Worm (Caenorhabditis elegans) whole organism, young adult: Measurements from ENCODE around the gene C56C10.7.

Experiments used
- B0019.2 ChIP-seq: fragments of 200-800 bp; sonication (Bioruptor generic); conservative IDR thresholded peaks from 2 replicates; pipeline ENCODE4 v1.3.6; 2022; ENCODE audit warnings: missing genetic modification reagents, missing genetic modification characterization, missing compliant biosample characterization
- C06A6.2 ChIP-seq: fragments of 200-800 bp; sonication (Bioruptor generic); conservative IDR thresholded peaks from 2 replicates; pipeline ENCODE4 v1.3.6; 2022; ENCODE audit warnings: missing genetic modification characterization, missing compliant biosample characterization
- C17E4.6 ChIP-seq: fragments of 200-800 bp; sonication (Bioruptor generic); IDR thresholded peaks from 2 replicates; pipeline ENCODE4 v1.3.6; 2022; ENCODE audit warnings: missing genetic modification reagents, missing genetic modification characterization, missing compliant biosample characterization
- F10E7.11 ChIP-seq: sonication (generic microtip); optimal IDR thresholded peaks from 2 replicates; lab custom pipeline; 2017; ENCODE audit warnings: mild to moderate bottlenecking, missing genetic modification characterization, moderate library complexity, missing compliant biosample characterization
- F22D6.2 ChIP-seq: sonication (generic microtip); optimal IDR thresholded peaks from 2 replicates; lab custom pipeline; 2016; ENCODE audit warnings: mild to moderate bottlenecking, missing genetic modification characterization, missing compliant biosample characterization
- F49E8.2 ChIP-seq: sonication (generic microtip); optimal IDR thresholded peaks from 3 replicates; lab custom pipeline; 2017; ENCODE audit warnings: missing genetic modification characterization, mild to moderate bottlenecking, missing compliant biosample characterization, antibody characterized with exemption, moderate library complexity; ENCODE audit not compliant: insufficient read depth
- F57A8.1 ChIP-seq: fragments of 200-800 bp; sonication (Bioruptor generic); optimal IDR thresholded peaks from 2 replicates; lab custom pipeline; 2018; ENCODE audit warnings: mild to moderate bottlenecking, missing genetic modification characterization, moderate library complexity, missing compliant biosample characterization
- F57C9.4 ChIP-seq: sonication (generic microtip); optimal IDR thresholded peaks from 2 replicates; lab custom pipeline; 2017; ENCODE audit warnings: mild to moderate bottlenecking, missing genetic modification characterization, missing compliant biosample characterization
- Y53G8AR.9 ChIP-seq: fragments of 200-800 bp; sonication (Bioruptor generic); conservative IDR thresholded peaks from 2 replicates; pipeline ENCODE4 v1.3.6; 2022; ENCODE audit warnings: missing genetic modification reagents, missing genetic modification characterization, missing compliant biosample characterization
- Y67H2A.10 ChIP-seq: fragments of 200-800 bp; sonication (Bioruptor generic); conservative IDR thresholded peaks from 2 replicates; pipeline ENCODE4 v1.3.6; 2022; ENCODE audit warnings: missing genetic modification reagents, missing genetic modification characterization, missing compliant biosample characterization
- Y79H2A.3 ChIP-seq: fragments of 200-800 bp; sonication (Bioruptor generic); conservative IDR thresholded peaks from 2 replicates; pipeline ENCODE4 v1.3.6; 2022; ENCODE audit warnings: missing genetic modification reagents, missing genetic modification characterization, missing compliant biosample characterization
- akir-1 ChIP-seq: fragments of 200-800 bp; sonication (Bioruptor generic); optimal IDR thresholded peaks from 2 replicates; lab custom pipeline; 2018; ENCODE audit warnings: mild to moderate bottlenecking, missing genetic modification characterization, moderate library complexity, missing compliant biosample characterization
- aptf-3 ChIP-seq: fragments of 200-800 bp; sonication (Bioruptor generic); IDR thresholded peaks from 2 replicates; pipeline ENCODE4 v1.3.6; 2022; ENCODE audit warnings: missing genetic modification characterization, missing compliant biosample characterization
- bed-2 ChIP-seq: fragments of 200-800 bp; sonication (Bioruptor generic); IDR thresholded peaks from 2 replicates; pipeline ENCODE4 v1.3.6; 2022; ENCODE audit warnings: missing genetic modification reagents, missing genetic modification characterization, missing compliant biosample characterization
- ceh-79 ChIP-seq: sonication (generic microtip); optimal IDR thresholded peaks from 2 replicates; lab custom pipeline; 2017; ENCODE audit warnings: mild to moderate bottlenecking, missing genetic modification characterization, missing compliant biosample characterization
- die-1 ChIP-seq: sonication (generic microtip); optimal IDR thresholded peaks from 2 replicates; lab custom pipeline; 2016; ENCODE audit warnings: missing genotype, mild to moderate bottlenecking, missing genetic modification characterization, missing compliant biosample characterization
- efl-1 ChIP-seq: fragments of 150-350 bp; optimal IDR thresholded peaks from 2 replicates; lab custom pipeline; 2014; ENCODE audit warnings: missing biosample characterization, missing genetic modification reagents, missing genetic modification characterization
- egrh-3 ChIP-seq: fragments of 200-800 bp; sonication (Bioruptor generic); IDR thresholded peaks from 2 replicates; pipeline ENCODE4 v1.3.6; 2022; ENCODE audit warnings: missing genetic modification reagents, missing genetic modification characterization, missing compliant biosample characterization
- ekl-4 ChIP-seq: fragments of 200-800 bp; sonication (Bioruptor generic); IDR thresholded peaks from 2 replicates; pipeline ENCODE4 v1.3.6; 2022; ENCODE audit warnings: missing genetic modification reagents, missing genetic modification characterization, missing compliant biosample characterization
- gei-17 ChIP-seq: fragments of 200-800 bp; sonication (Bioruptor generic); optimal IDR thresholded peaks from 2 replicates; lab custom pipeline; 2018; ENCODE audit warnings: mild to moderate bottlenecking, missing genetic modification characterization, missing compliant biosample characterization
- hlh-26 ChIP-seq: fragments of 200-800 bp; sonication (Bioruptor generic); conservative IDR thresholded peaks from 2 replicates; pipeline ENCODE4 v1.3.6; 2022; ENCODE audit warnings: missing genetic modification reagents, missing genetic modification characterization, missing compliant biosample characterization
- hrde-1 ChIP-seq: sonication (generic microtip); optimal IDR thresholded peaks from 2 replicates; lab custom pipeline; 2016; ENCODE audit warnings: missing genetic modification characterization, mild to moderate bottlenecking, missing compliant biosample characterization, moderate library complexity, missing genotype, missing genetic modification reagents, borderline replicate concordance
- lag-1 ChIP-seq: fragments of 200-800 bp; sonication (Bioruptor generic); IDR thresholded peaks from 2 replicates; pipeline ENCODE4 v1.3.6; 2022; ENCODE audit warnings: missing genetic modification reagents, missing genetic modification characterization, missing compliant biosample characterization
- let-526 ChIP-seq: fragments of 200-800 bp; sonication (Bioruptor generic); IDR thresholded peaks from 2 replicates; pipeline ENCODE4 v1.3.6; 2022; ENCODE audit warnings: missing genetic modification reagents, missing genetic modification characterization, missing compliant biosample characterization
- lin-35 ChIP-seq, 3 experiments: fragments of 150-350 bp in 2 of 3; sonication (generic microtip) in 1 of 3; optimal IDR thresholded peaks; 2 replicates each; lab custom pipeline; 2014 to 2018; ENCODE audit warnings: missing biosample characterization in 3 of 3, missing genetic modification characterization in 3 of 3, missing genetic modification reagents in 3 of 3
- madf-3 ChIP-seq: fragments of 200-800 bp; sonication (Bioruptor generic); IDR thresholded peaks from 2 replicates; pipeline ENCODE4 v1.3.6; 2022; ENCODE audit warnings: missing genetic modification reagents, missing genetic modification characterization, missing compliant biosample characterization
- mes-4 ChIP-seq: sonication (generic microtip); optimal IDR thresholded peaks from 2 replicates; lab custom pipeline; 2016; ENCODE audit warnings: missing genotype, missing genetic modification characterization, missing compliant biosample characterization
- nfya-1 ChIP-seq: sonication (generic microtip); optimal IDR thresholded peaks from 2 replicates; lab custom pipeline; 2017; ENCODE audit warnings: antibody characterized with exemption, missing compliant biosample characterization, missing genetic modification characterization, borderline replicate concordance; ENCODE audit not compliant: insufficient read depth
- nhr-27 ChIP-seq: fragments of 200-800 bp; sonication (Bioruptor generic); optimal IDR thresholded peaks from 2 replicates; lab custom pipeline; 2018; ENCODE audit warnings: mild to moderate bottlenecking, missing genetic modification characterization, moderate library complexity, missing compliant biosample characterization
- pbrm-1 ChIP-seq: fragments of 200-800 bp; sonication (Bioruptor generic); IDR thresholded peaks from 2 replicates; pipeline ENCODE4 v1.3.6; 2022; ENCODE audit warnings: missing genetic modification reagents, missing genetic modification characterization, missing compliant biosample characterization
- snpc-1.3 ChIP-seq: sonication (generic microtip); optimal IDR thresholded peaks from 2 replicates; lab custom pipeline; 2017; ENCODE audit warnings: missing genetic modification characterization, mild to moderate bottlenecking, missing compliant biosample characterization, antibody characterized with exemption, moderate library complexity, missing genotype, missing genetic modification reagents; ENCODE audit not compliant: insufficient read depth
- somi-1 ChIP-seq: fragments of 200-800 bp; sonication (Bioruptor generic); optimal IDR thresholded peaks from 2 replicates; lab custom pipeline; 2018; ENCODE audit warnings: mild to moderate bottlenecking, missing genetic modification characterization, missing compliant biosample characterization
- tlf-1 ChIP-seq: fragments of 200-800 bp; sonication (Bioruptor generic); optimal IDR thresholded peaks from 2 replicates; lab custom pipeline; 2018; ENCODE audit warnings: mild to moderate bottlenecking, missing genetic modification characterization, missing compliant biosample characterization
- unc-130 ChIP-seq: sonication (generic microtip); optimal IDR thresholded peaks from 2 replicates; lab custom pipeline; 2016; ENCODE audit warnings: missing genetic modification reagents, missing genetic modification characterization, missing compliant biosample characterization
- ztf-18 ChIP-seq: sonication (generic microtip); optimal IDR thresholded peaks from 2 replicates; lab custom pipeline; 2016; ENCODE audit warnings: missing genotype, mild to moderate bottlenecking, missing genetic modification characterization, missing compliant biosample characterization
- ztf-25 ChIP-seq: fragments of 200-800 bp; sonication (Bioruptor generic); IDR thresholded peaks from 2 replicates; pipeline ENCODE4 v1.3.6; 2022; ENCODE audit warnings: missing genetic modification reagents, missing genetic modification characterization, missing compliant biosample characterization
- ztf-26 ChIP-seq: sonication (generic microtip); optimal IDR thresholded peaks from 2 replicates; lab custom pipeline; 2017; ENCODE audit warnings: missing genetic modification characterization, missing compliant biosample characterization
- ztf-3 ChIP-seq: fragments of 200-800 bp; sonication (Bioruptor generic); optimal IDR thresholded peaks from 2 replicates; lab custom pipeline; 2018; ENCODE audit warnings: mild to moderate bottlenecking, missing genetic modification characterization, missing compliant biosample characterization

The C56C10.7 gene

ce11 chrII:6582758-6583157, 4.6 kb downstream of the C56C10.7 start, which contains the start of gene C56C10.4:
Gene C56C10.4 (plus strand): TSS chrII:6583058.
- no peak for TF ChIP-seq mes-4 (tag; lab: Kevin White, UChicago)
- no peak for TF ChIP-seq die-1
- TF ChIP-seq snpc-1.3 = no peak
- no peak for TF ChIP-seq hlh-26 (GFP tag; lab: Robert Waterston, UW)
- TF ChIP-seq somi-1 (GFP tag; lab: Kevin White, UChicago) = no peak
- TF ChIP-seq let-526 (GFP tag; lab: Robert Waterston, UW) = no peak

DNA sequence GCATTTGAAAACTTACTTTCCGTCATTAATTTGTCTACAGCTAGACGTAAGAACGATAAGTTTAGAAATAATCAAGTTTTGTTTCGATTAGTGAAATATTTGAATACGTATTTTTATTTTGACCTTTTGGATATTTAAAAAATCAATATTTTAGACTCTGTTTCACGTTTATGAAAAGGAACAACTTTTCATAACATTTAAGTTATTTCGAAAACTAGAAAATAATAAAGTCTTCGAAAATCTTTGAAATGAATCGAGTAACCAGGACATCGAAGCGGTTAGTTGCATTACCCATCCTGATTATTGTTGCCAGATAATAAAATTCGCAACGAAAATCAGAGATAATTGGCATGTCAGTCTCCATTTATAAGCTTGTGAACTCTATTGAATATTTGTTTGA, 6.1 kb downstream of the C56C10.7 start, which contains the start of gene C56C10.6:
Gene C56C10.6 (minus strand): TSS at position 101 of the 400 bp plus-strand sequence.
- TF ChIP-seq ceh-79 (tag; lab: Kevin White, UChicago) (no peak), nhr-27 (tag; lab: Kevin White, UChicago) (no peak), aptf-3 (GFP tag; lab: Robert Waterston, UW) (no peak), C06A6.2 (GFP tag; lab: Robert Waterston, UW) (no peak), nfya-1 (tag; lab: Kevin White, UChicago) (no peak), F57A8.1 (GFP tag; lab: Kevin White, UChicago) (no peak), Y53G8AR.9 (GFP tag; lab: Robert Waterston, UW) (no peak), ztf-18 (tag; lab: Kevin White, UChicago) (no peak), F10E7.11 (tag; lab: Kevin White, UChicago) (no peak), akir-1 (no peak), bed-2 (GFP tag; lab: Robert Waterston, UW) (no peak), lin-35 (GFP tag; optimal IDR thresholded peaks at IDR 0.05; lab: Kevin White, UChicago) (no peak)

DNA sequence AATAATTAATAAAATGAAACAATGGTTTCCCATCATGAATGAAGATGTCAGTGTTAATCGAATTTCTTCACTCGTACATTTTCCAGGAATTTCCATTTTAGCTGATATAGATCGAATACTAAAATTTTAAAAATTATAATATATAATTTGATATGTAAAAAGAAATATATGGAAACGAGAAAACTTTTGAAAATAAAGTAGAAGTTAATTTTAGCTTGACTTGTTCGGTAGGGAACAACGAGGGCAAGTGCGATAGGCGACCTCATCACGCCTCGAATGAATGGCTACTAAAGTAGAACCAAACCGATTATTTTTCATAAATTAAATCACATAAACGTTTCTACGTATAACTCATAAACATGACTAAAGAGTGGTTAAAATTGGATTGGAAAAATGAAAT, 9.0 kb downstream of the C56C10.7 start, which contains the start of gene sra-31:
Gene sra-31 (minus strand): TSS at position 101 of the 400 bp plus-strand sequence.
- no peak for TF ChIP-seq lag-1 (GFP tag; lab: Robert Waterston, UW)
- TF ChIP-seq Y67H2A.10 (GFP tag; lab: Robert Waterston, UW) = no peak
- TF ChIP-seq efl-1 (GFP tag; lab: Kevin White, UChicago) = no peak
- no peak for TF ChIP-seq F57C9.4 (tag; lab: Kevin White, UChicago)
- TF ChIP-seq, all 124 proteins: peak for 0

DNA sequence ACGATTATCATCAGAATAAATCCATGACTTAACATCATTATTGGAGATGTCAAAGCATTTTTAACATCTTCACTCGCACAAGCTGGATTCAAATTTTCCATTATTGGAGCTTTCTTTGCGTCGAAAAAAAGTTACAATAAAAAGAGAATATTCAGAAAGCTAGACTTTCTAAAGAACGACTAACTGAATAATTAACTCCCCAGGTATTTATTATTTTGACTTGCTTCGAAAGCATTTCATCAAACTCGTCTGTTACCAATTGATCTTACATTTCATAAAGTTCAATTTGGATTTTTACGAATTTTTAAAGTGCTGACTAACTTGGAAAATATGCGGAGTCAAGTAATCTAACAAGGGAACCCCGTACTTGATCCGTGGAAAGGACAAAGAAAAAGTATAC, 11.7 kb downstream of the C56C10.7 start, which contains the start of gene sra-29:
Gene sra-29 (minus strand): TSS at position 101 of the 400 bp plus-strand sequence.
- TF ChIP-seq ekl-4 (GFP tag; lab: Robert Waterston, UW) = no peak
- TF ChIP-seq tlf-1 = no peak
- no peak for TF ChIP-seq F22D6.2 (tag; lab: Kevin White, UChicago)
- TF ChIP-seq F49E8.2 = no peak
- TF ChIP-seq ceh-79 (tag; lab: Kevin White, UChicago) = no peak
- TF ChIP-seq unc-130 (GFP tag; lab: Kevin White, UChicago) = no peak
- no peak for TF ChIP-seq egrh-3
- TF ChIP-seq hrde-1 (tag; lab: Kevin White, UChicago) = no peak
- TF ChIP-seq F10E7.11 (tag; lab: Kevin White, UChicago) = no peak
- no peak for TF ChIP-seq ztf-26 (tag; lab: Kevin White, UChicago)
- TF ChIP-seq gei-17 (GFP tag; lab: Kevin White, UChicago) = no peak
- TF ChIP-seq madf-3 = no peak
- TF ChIP-seq B0019.2 (GFP tag; lab: Robert Waterston, UW) = no peak
- no peak for TF ChIP-seq ztf-3 (GFP tag; lab: Kevin White, UChicago)
- no peak for TF ChIP-seq ztf-25
- no peak for TF ChIP-seq C17E4.6
- TF ChIP-seq pbrm-1 = no peak
- TF ChIP-seq Y79H2A.3 (GFP tag; lab: Robert Waterston, UW) = no peak
